Fruit fly (Drosophila melanogaster) whole organism, embryonic: ENCODE data around the gene CG3224.

Source experiments
- Bteb2 ChIP-seq: fragments of 200-800 bp; sonication (Bioruptor generic); optimal IDR thresholded peaks from 2 replicates; lab custom pipeline; 2016; ENCODE audit warnings: missing biosample characterization, missing genetic modification characterization
- CG10147 ChIP-seq: fragments of 200-800 bp; sonication (Bioruptor generic); optimal IDR thresholded peaks from 2 replicates; lab custom pipeline; 2019; ENCODE audit warnings: missing biosample characterization, mild to moderate bottlenecking, missing genetic modification characterization, moderate library complexity
- CG10431 ChIP-seq: fragments of 200-800 bp; sonication (Bioruptor generic); optimal IDR thresholded peaks from 3 replicates; lab custom pipeline; 2018; ENCODE audit warnings: missing biosample characterization, mild to moderate bottlenecking, missing genetic modification characterization
- CG10654 ChIP-seq: fragments of 200-800 bp; sonication (Bioruptor generic); optimal IDR thresholded peaks from 2 replicates; lab custom pipeline; 2016; ENCODE audit warnings: missing biosample characterization, missing genetic modification characterization
- CG10959 ChIP-seq: fragments of 200-800 bp; sonication (Bioruptor generic); IDR thresholded peaks from 2 replicates; pipeline ENCODE4 v1.3.6; 2022; ENCODE audit warnings: missing biosample characterization, missing genetic modification characterization
- CG11695 ChIP-seq: fragments of 200-800 bp; sonication (Bioruptor generic); IDR thresholded peaks from 3 replicates; pipeline ENCODE4 v1.3.6; 2022; ENCODE audit warnings: missing biosample characterization, missing genetic modification characterization
- CG11723 ChIP-seq: fragments of 200-800 bp; sonication (Bioruptor generic); optimal IDR thresholded peaks from 2 replicates; lab custom pipeline; 2017; ENCODE audit warnings: missing biosample characterization, mild to moderate bottlenecking, missing genetic modification characterization
- CG12236 ChIP-seq: fragments of 200-800 bp; sonication (Bioruptor generic); optimal IDR thresholded peaks from 2 replicates; lab custom pipeline; 2016; ENCODE audit warnings: missing biosample characterization, missing genetic modification characterization
- CG12391 ChIP-seq: fragments of 200-800 bp; sonication (Bioruptor generic); optimal IDR thresholded peaks from 3 replicates; lab custom pipeline; 2018; ENCODE audit warnings: missing biosample characterization, mild to moderate bottlenecking, missing genetic modification characterization, moderate library complexity
- CG1529 ChIP-seq: fragments of 200-800 bp; sonication (Bioruptor generic); optimal IDR thresholded peaks from 3 replicates; lab custom pipeline; 2018; ENCODE audit warnings: missing biosample characterization, missing genetic modification characterization
- CG16813 ChIP-seq: fragments of 200-800 bp; sonication (Bioruptor generic); IDR thresholded peaks from 3 replicates; pipeline ENCODE4 v1.3.6; 2022; ENCODE audit warnings: missing biosample characterization, missing genetic modification characterization; ENCODE audit not compliant: partially characterized antibody
- CG17385 ChIP-seq: fragments of 200-800 bp; sonication (Bioruptor generic); optimal IDR thresholded peaks from 3 replicates; lab custom pipeline; 2018; ENCODE audit warnings: missing biosample characterization, mild to moderate bottlenecking, missing genetic modification characterization
- CG18619 ChIP-seq: fragments of 200-800 bp; sonication (Bioruptor generic); optimal IDR thresholded peaks from 3 replicates; lab custom pipeline; 2017; ENCODE audit warnings: missing biosample characterization, mild to moderate bottlenecking, missing genetic modification characterization
- CG18764 ChIP-seq: fragments of 200-800 bp; sonication (Bioruptor generic); optimal IDR thresholded peaks from 3 replicates; lab custom pipeline; 2016; ENCODE audit warnings: missing biosample characterization, missing genetic modification characterization
- CG2678 ChIP-seq: fragments of 200-800 bp; sonication (Bioruptor generic); optimal IDR thresholded peaks from 3 replicates; lab custom pipeline; 2019; ENCODE audit warnings: missing biosample characterization, mild to moderate bottlenecking, missing genetic modification characterization, moderate library complexity
- CG34224 ChIP-seq: fragments of 200-800 bp; sonication (Bioruptor generic); IDR thresholded peaks from 3 replicates; pipeline ENCODE4 v1.3.6; 2022; ENCODE audit warnings: missing biosample characterization, missing genetic modification characterization; ENCODE audit not compliant: partially characterized antibody
- CG3838 ChIP-seq: fragments of 200-800 bp; sonication (Bioruptor generic); optimal IDR thresholded peaks from 3 replicates; lab custom pipeline; 2016; ENCODE audit warnings: missing biosample characterization, missing genetic modification characterization
- CG43689 ChIP-seq: fragments of 200-800 bp; sonication (Bioruptor generic); IDR thresholded peaks from 2 replicates; pipeline ENCODE4 v1.3.6; 2022; ENCODE audit warnings: missing biosample characterization, missing genetic modification characterization
- CG4424 ChIP-seq: fragments of 200-800 bp; sonication (Bioruptor generic); optimal IDR thresholded peaks from 3 replicates; lab custom pipeline; 2016; ENCODE audit warnings: missing biosample characterization, missing genetic modification characterization
- CG7271 ChIP-seq: fragments of 200-800 bp; sonication (Bioruptor generic); optimal IDR thresholded peaks from 2 replicates; lab custom pipeline; 2018; ENCODE audit warnings: missing biosample characterization, mild to moderate bottlenecking, missing genetic modification characterization, moderate library complexity
- CG7372 ChIP-seq: fragments of 200-800 bp; sonication (Bioruptor generic); IDR thresholded peaks from 2 replicates; pipeline ENCODE4 v1.3.6; 2022; ENCODE audit warnings: missing biosample characterization, missing genetic modification characterization
- CG8089 ChIP-seq: fragments of 200-800 bp; sonication (Bioruptor generic); optimal IDR thresholded peaks from 3 replicates; lab custom pipeline; 2016; ENCODE audit warnings: missing biosample characterization, missing genetic modification characterization
- CG8281 ChIP-seq: fragments of 200-800 bp; sonication (Bioruptor generic); optimal IDR thresholded peaks from 2 replicates; lab custom pipeline; 2018; ENCODE audit warnings: missing biosample characterization, mild to moderate bottlenecking, missing genetic modification characterization, moderate library complexity
- CG8290 ChIP-seq, 3 experiments: fragments of 200-800 bp; sonication (Bioruptor generic); optimal IDR thresholded peaks; 2 replicates each; lab custom pipeline; 2016 to 2019; ENCODE audit warnings: missing biosample characterization in 3 of 3, missing genetic modification characterization in 3 of 3, mild to moderate bottlenecking in 2 of 3, moderate library complexity in 1 of 3
- CG8924 ChIP-seq: fragments of 200-800 bp; optimal IDR thresholded peaks from 3 replicates; lab custom pipeline; 2019; ENCODE audit warnings: missing biosample characterization, mild to moderate bottlenecking, missing genetic modification characterization, moderate library complexity
- CG9876 ChIP-seq: fragments of 200-800 bp; sonication (Bioruptor generic); optimal IDR thresholded peaks from 2 replicates; lab custom pipeline; 2016; ENCODE audit warnings: missing biosample characterization, missing genetic modification characterization
- Drgx ChIP-seq: fragments of 200-800 bp; sonication (Bioruptor generic); IDR thresholded peaks from 2 replicates; pipeline ENCODE4 v1.3.6; 2022; ENCODE audit warnings: missing biosample characterization, missing genetic modification characterization
- MTF-1 ChIP-seq: fragments of 200-800 bp; sonication (Bioruptor generic); optimal IDR thresholded peaks from 2 replicates; lab custom pipeline; 2018; ENCODE audit warnings: missing biosample characterization, mild to moderate bottlenecking, missing genetic modification characterization, borderline replicate concordance
- Mad ChIP-seq: fragments of 200-800 bp; sonication (Bioruptor generic); optimal IDR thresholded peaks from 2 replicates; lab custom pipeline; 2016; ENCODE audit warnings: missing biosample characterization, missing genetic modification characterization
- Max ChIP-seq: fragments of 200-800 bp; sonication (Bioruptor generic); optimal IDR thresholded peaks from 2 replicates; lab custom pipeline; 2016; ENCODE audit warnings: missing biosample characterization, mild to moderate bottlenecking, missing genetic modification characterization
- Myb ChIP-seq: fragments of 200-800 bp; sonication (Bioruptor generic); optimal IDR thresholded peaks from 2 replicates; lab custom pipeline; 2016; ENCODE audit warnings: missing biosample characterization, missing genetic modification characterization
- Sox102F ChIP-seq: fragments of 200-800 bp; sonication (Bioruptor generic); optimal IDR thresholded peaks from 2 replicates; lab custom pipeline; 2018; ENCODE audit warnings: missing biosample characterization, mild to moderate bottlenecking, missing genetic modification characterization, moderate library complexity
- TFAM ChIP-seq: fragments of 200-800 bp; sonication (Bioruptor generic); optimal IDR thresholded peaks from 2 replicates; lab custom pipeline; 2017; ENCODE audit warnings: missing biosample characterization, missing genetic modification characterization, inconsistent platforms
- ac ChIP-seq: fragments of 200-800 bp; sonication (Bioruptor generic); optimal IDR thresholded peaks from 3 replicates; lab custom pipeline; 2017; ENCODE audit warnings: missing biosample characterization, mild to moderate bottlenecking, missing genetic modification characterization
- amos ChIP-seq: fragments of 200-800 bp; sonication (Bioruptor generic); IDR thresholded peaks from 2 replicates; pipeline ENCODE4 v1.3.6; 2022; ENCODE audit warnings: missing biosample characterization, missing genetic modification characterization; ENCODE audit not compliant: partially characterized antibody
- bsh ChIP-seq, 2 experiments: fragments of 200-800 bp; sonication (Bioruptor generic); optimal IDR thresholded peaks; 2 replicates each; lab custom pipeline; 2017 to 2018; ENCODE audit warnings: mild to moderate bottlenecking in 2 of 2, missing biosample characterization in 2 of 2, missing genetic modification characterization in 2 of 2, moderate library complexity in 1 of 2
- dm ChIP-seq: fragments of 200-800 bp; sonication (Bioruptor generic); optimal IDR thresholded peaks from 3 replicates; lab custom pipeline; 2016; ENCODE audit warnings: missing biosample characterization, missing genetic modification characterization
- gem ChIP-seq: fragments of 200-800 bp; sonication (Bioruptor generic); optimal IDR thresholded peaks from 2 replicates; lab custom pipeline; 2019; ENCODE audit warnings: missing biosample characterization, mild to moderate bottlenecking, missing genetic modification characterization, moderate library complexity
- grn ChIP-seq: fragments of 200-800 bp; sonication (Bioruptor generic); optimal IDR thresholded peaks from 3 replicates; lab custom pipeline; 2017; ENCODE audit warnings: missing biosample characterization, missing genetic modification characterization
- gsb ChIP-seq: fragments of 200-800 bp; sonication (Bioruptor generic); IDR thresholded peaks from 2 replicates; pipeline ENCODE4 v1.3.6; 2022; ENCODE audit warnings: missing biosample characterization, missing genetic modification characterization
- gsb-n ChIP-seq: fragments of 200-800 bp; sonication (Bioruptor generic); optimal IDR thresholded peaks from 3 replicates; lab custom pipeline; 2018; ENCODE audit warnings: missing biosample characterization, mild to moderate bottlenecking, missing genetic modification characterization
- hbn ChIP-seq: fragments of 200-800 bp; sonication (Bioruptor generic); IDR thresholded peaks from 2 replicates; pipeline ENCODE4 v1.3.6; 2022; ENCODE audit warnings: missing biosample characterization, missing genetic modification characterization; ENCODE audit not compliant: partially characterized antibody
- jing ChIP-seq: fragments of 200-800 bp; sonication (Bioruptor generic); optimal IDR thresholded peaks from 2 replicates; lab custom pipeline; 2018; ENCODE audit warnings: missing biosample characterization, mild to moderate bottlenecking, missing genetic modification characterization
- nmo ChIP-seq: fragments of 200-800 bp; sonication (Bioruptor generic); optimal IDR thresholded peaks from 2 replicates; lab custom pipeline; 2018; ENCODE audit warnings: missing biosample characterization, mild to moderate bottlenecking, missing genetic modification characterization, moderate library complexity
- pb ChIP-seq: fragments of 200-800 bp; sonication (Bioruptor generic); optimal IDR thresholded peaks from 3 replicates; lab custom pipeline; 2016; ENCODE audit warnings: missing biosample characterization, missing genetic modification characterization
- prd ChIP-seq, 3 experiments: fragments of >200 bp in 2 of 3; fragments of 200-800 bp in 1 of 3; sonication (Bioruptor generic) in 1 of 3; optimal IDR thresholded peaks in 2 of 3; IDR thresholded peaks in 1 of 3; 2 replicates in 2 of 3; 3 replicates in 1 of 3; pipeline versions ENCODE4 v1.3.6 to Lab custom; 2017 to 2022; ENCODE audit warnings: missing biosample characterization in 1 of 3, missing genetic modification characterization in 1 of 3
- salm ChIP-seq: fragments of 200-800 bp; sonication (Bioruptor generic); optimal IDR thresholded peaks from 2 replicates; lab custom pipeline; 2018; ENCODE audit warnings: missing biosample characterization, mild to moderate bottlenecking, missing genetic modification characterization
- sens ChIP-seq: fragments of 200-800 bp; sonication (Bioruptor generic); peaks from one replicate; lab custom pipeline; 2016; ENCODE audit warnings: missing biosample characterization, missing genetic modification characterization
- sisA ChIP-seq: fragments of 200-800 bp; sonication (Bioruptor generic); IDR thresholded peaks from 2 replicates; pipeline ENCODE4 v1.3.6; 2022; ENCODE audit warnings: missing biosample characterization, missing genetic modification characterization
- vvl ChIP-seq: fragments of 200-800 bp; sonication (Bioruptor generic); IDR thresholded peaks from 2 replicates; pipeline ENCODE4 v1.3.6; 2022; ENCODE audit warnings: missing biosample characterization, missing genetic modification characterization

The CG3224 gene

dm6 chrX:6621566-6622006 lies 39.7 kb downstream of the CG3224 start (continued):
- TF ChIP-seq pb (GFP tag; lab: Kevin White, UChicago) (no peak), CG10959 (GFP tag; lab: Robert Waterston, UW) (peak; percentile 45; the same call in 1 of the 2 replicates), CG11695 (GFP tag; lab: Robert Waterston, UW) (peak; percentile 48; the same call in 1 of the 3 replicates), sisA (peak; percentile 40; the same call in 1 of the 2 replicates), MTF-1 (GFP tag; lab: Kevin White, UChicago) (no peak), CG34224 (GFP tag; lab: Robert Waterston, UW) (no peak), CG16813 (GFP tag; lab: Robert Waterston, UW) (no peak), Max (GFP tag; lab: Kevin White, UChicago) (peak; percentile 23), TFAM (GFP tag; lab: Kevin White, UChicago) (no peak), hbn (GFP tag; lab: Robert Waterston, UW) (no peak), ac (GFP tag; lab: Kevin White, UChicago) (no peak), CG10431 (no peak), Bteb2 (GFP tag; lab: Kevin White, UChicago) (no peak), CG43689 (no peak), jing (GFP tag; lab: Kevin White, UChicago) (no peak), grn (GFP tag; lab: Kevin White, UChicago) (no peak), CG8290 (GFP tag; optimal IDR thresholded peaks at IDR 0.05; lab: Kevin White, UChicago) (peak; percentile 40), CG8290 (tag; optimal IDR thresholded peaks at IDR 0.05; lab: Kevin White, UChicago) (peak in 1 of 2 experiments; percentile 14), dm (GFP tag; lab: Kevin White, UChicago) (no peak), amos (GFP tag; lab: Robert Waterston, UW) (no peak), CG10147 (GFP tag; lab: Kevin White, UChicago) (peak; percentile 41), gsb-n (peak; percentile 10), CG8924 (tag; lab: Kevin White, UChicago) (peak; percentile 32), Mad (GFP tag; lab: Kevin White, UChicago) (no peak), CG9876 (GFP tag; lab: Kevin White, UChicago) (no peak), nmo (peak; percentile 45), CG10654 (GFP tag; lab: Kevin White, UChicago) (no peak), CG7372 (GFP tag; lab: Robert Waterston, UW) (no peak; the same call in 1 of the 2 replicates), CG8089 (no peak), CG8281 (tag; lab: Kevin White, UChicago) (no peak), CG1529 (GFP tag; lab: Kevin White, UChicago) (no peak), CG18619 (GFP tag; lab: Kevin White, UChicago) (peak; percentile 41), CG2678 (tag; lab: Kevin White, UChicago) (peak; percentile 64), CG12391 (tag; lab: Kevin White, UChicago) (peak; percentile 43), Myb (GFP tag; lab: Kevin White, UChicago) (no peak), CG12236 (GFP tag; lab: Kevin White, UChicago) (no peak), CG17385 (peak; percentile 18), CG18764 (GFP tag; lab: Kevin White, UChicago) (peak; percentile 24), CG11723 (no peak), CG4424 (GFP tag; lab: Kevin White, UChicago) (peak; percentile 31), CG3838 (GFP tag; lab: Kevin White, UChicago) (no peak)

DNA sequence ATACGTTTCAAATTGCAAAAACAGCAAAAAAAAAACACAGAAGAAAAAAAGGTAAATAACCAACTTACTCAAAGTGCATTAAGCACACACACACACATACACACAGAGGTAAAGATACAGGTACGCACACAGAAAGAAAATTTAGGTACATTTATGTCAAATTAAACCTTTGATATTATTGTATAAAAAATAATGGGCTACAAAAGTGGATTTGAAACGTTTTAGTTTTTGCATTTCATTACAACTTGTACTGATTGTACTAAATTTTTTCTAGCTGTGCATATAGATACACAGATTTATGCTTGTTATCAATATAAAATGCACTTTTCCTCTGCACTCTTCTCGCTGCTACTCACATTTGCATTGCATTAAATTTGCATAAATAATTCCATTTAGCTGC lies 43.9 kb downstream of the CG3224 start:
- TF ChIP-seq Sox102F (GFP tag; lab: Kevin White, UChicago) (peak; percentile 0), sens (GFP tag; lab: Kevin White, UChicago) (peak; percentile 33), salm (tag; lab: Kevin White, UChicago) (no peak), vvl (GFP tag; lab: Robert Waterston, UW) (peak; percentile 9; the same call in 1 of the 2 replicates), Drgx (peak; percentile 35; the same call in 1 of the 2 replicates), CG7271 (no peak), gsb (GFP tag; lab: Robert Waterston, UW) (no peak), gem (tag; lab: Kevin White, UChicago) (peak; percentile 10), MTF-1 (GFP tag; lab: Kevin White, UChicago) (no peak), prd (optimal IDR thresholded peaks at IDR 0.05; lab: Kevin White, UChicago) (no peak), prd (GFP tag; IDR thresholded peaks at IDR 0.05; lab: Robert Waterston, UW) (peak; percentile 10; the same call in 1 of the 3 replicates), bsh (GFP tag; optimal IDR thresholded peaks at IDR 0.05; lab: Kevin White, UChicago) (peak in 1 of 2 experiments; percentile 3)
